Worm (Caenorhabditis elegans): ENCODE measurements around the gene srlf-30.

srlf-30 gene

DNA sequence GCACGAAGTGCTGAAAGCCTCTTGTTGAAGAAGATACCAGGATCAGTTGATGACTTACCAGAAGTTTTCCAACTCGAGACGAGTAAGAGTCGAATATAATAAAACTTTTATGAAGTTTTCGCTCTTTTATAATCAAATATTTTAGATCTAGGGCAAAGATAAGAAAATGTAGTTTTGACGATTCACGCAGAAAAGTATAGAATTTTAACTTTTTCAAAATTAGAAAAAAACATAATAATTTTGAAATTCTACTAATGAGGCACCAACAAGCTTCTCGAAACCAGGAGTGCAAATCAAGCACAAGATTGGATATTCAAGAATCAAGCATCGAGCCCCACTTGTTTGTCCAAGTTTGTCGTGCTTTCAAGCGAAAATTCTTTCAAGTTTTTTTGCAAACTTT, 48.6 kb downstream of the srlf-30 start, which contains the start of gene Y69E1A.1:
Gene Y69E1A.1 (minus strand): TSS at position 101 of the 400 bp plus-strand sequence.
- no peak for TF ChIP-seq zip-4 (GFP tag; optimal IDR thresholded peaks at IDR 0.05)
- no peak for TF ChIP-seq unc-30 (tag; optimal IDR thresholded peaks at IDR 0.05)

DNA sequence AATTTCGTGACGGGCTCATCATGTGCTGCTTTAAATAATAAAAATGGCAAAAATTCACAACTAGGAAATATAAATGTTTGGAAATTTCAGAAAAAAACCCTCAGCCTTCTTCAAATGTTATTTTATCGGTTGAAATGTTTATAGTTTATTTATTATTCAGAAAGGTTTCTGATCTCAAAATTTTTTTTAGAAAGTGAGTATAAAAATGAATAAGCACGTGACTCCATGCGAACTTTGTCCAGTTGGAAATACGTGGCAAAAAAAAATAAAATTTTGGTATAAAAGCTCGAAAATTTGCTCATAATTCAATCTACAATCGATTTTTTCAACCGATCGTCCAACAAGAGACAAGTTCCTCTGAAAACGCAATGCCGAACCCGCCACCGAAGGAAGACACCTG, 49.3 kb downstream of the srlf-30 start, which contains the start of gene nsph-3.1:
Gene nsph-3.1 (plus strand): TSS at position 301 of the 400 bp plus-strand sequence.
- no peak for TF ChIP-seq efl-1 (optimal IDR thresholded peaks at IDR 0.05)
- TF ChIP-seq efl-1 (GFP tag; optimal IDR thresholded peaks at IDR 0.05 in 1 of 2): no peak
- TF ChIP-seq pqm-1 (tag; optimal IDR thresholded peaks at IDR 0.05): no peak
- TF ChIP-seq lin-35 (GFP tag; optimal IDR thresholded peaks at IDR 0.05): no peak
- no peak for TF ChIP-seq nhr-12 (tag; optimal IDR thresholded peaks at IDR 0.05)
- no peak for TF ChIP-seq unc-62 (GFP tag; optimal IDR thresholded peaks at IDR 0.05)
- TF ChIP-seq elt-3 (tag; optimal IDR thresholded peaks at IDR 0.05): no peak
- no peak for TF ChIP-seq tlp-1 (tag; optimal IDR thresholded peaks at IDR 0.05)

DNA sequence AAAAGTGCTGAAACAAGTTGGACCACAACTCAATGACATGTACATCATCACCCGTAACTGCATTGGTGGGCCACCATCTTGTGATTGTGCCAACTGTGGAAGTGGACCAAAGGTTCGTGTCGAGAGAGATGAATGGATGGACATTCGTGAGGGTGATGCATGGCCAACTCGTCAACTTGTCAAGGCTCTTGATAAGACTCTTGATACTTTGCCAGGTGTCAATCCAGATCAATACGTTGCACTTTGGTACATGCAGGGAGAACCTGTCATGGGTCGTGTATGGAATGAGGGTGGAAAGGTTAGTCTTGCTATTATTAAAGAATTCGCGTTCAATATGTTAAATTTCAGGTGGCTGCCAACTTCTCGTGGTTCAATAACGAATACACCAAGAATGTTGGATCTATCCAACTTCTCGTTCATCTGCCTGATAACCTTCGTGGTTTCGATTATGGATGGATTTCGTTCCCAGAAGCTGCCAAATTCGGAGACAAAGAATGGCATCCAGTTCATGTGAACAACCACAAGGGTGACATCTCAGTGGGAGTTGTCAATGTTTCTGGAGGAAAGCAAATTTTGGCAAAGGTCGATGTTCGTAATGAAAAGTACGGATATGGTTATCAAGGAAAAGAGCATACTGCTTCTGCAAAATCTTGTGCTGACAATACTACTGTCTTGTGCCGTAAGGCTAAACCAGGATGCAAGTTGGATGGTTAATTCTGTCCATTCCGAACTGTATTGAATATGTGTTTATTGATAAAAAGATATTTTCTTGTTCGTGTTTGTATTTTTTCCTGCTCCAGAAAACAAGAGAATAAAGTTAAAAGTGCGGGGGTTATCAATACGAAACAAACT, 50.4 kb downstream of the srlf-30 start:
- TF ChIP-seq egl-13 (tag; optimal IDR thresholded peaks at IDR 0.05): no peak
- TF ChIP-seq lin-15B (tag; optimal IDR thresholded peaks at IDR 0.05): no peak
- TF ChIP-seq efl-1 (optimal IDR thresholded peaks at IDR 0.05): no peak
- TF ChIP-seq efl-1 (GFP tag; optimal IDR thresholded peaks at IDR 0.05 in 1 of 2): peak in 1 of 2 experiments; percentile 92
- no peak for TF ChIP-seq fkh-10 (GFP tag; optimal IDR thresholded peaks at IDR 0.05)
- no peak for TF ChIP-seq ztf-4 (tag; optimal IDR thresholded peaks at IDR 0.05)
- TF ChIP-seq nhr-237 (tag; optimal IDR thresholded peaks at IDR 0.05): no peak
- no peak for TF ChIP-seq ceh-88 (GFP tag; IDR thresholded peaks at IDR 0.05)

Data from whole organism, L1 larva.